Fruit fly (Drosophila melanogaster) whole organism, adult: Measurements from ENCODE around the gene CG17633.

ENCODE experiments used
- CG11617 ChIP-seq: fragments of 200-800 bp; sonication (Bioruptor generic); optimal IDR thresholded peaks from 2 replicates; lab custom pipeline; 2017; ENCODE audit warnings: mild to moderate bottlenecking, missing biosample characterization, missing genetic modification reagents, missing genetic modification characterization
- CG12768 ChIP-seq: fragments of 200-800 bp; sonication (Bioruptor generic); optimal IDR thresholded peaks from 2 replicates; lab custom pipeline; 2017; ENCODE audit warnings: missing biosample characterization, missing genetic modification characterization, mild to moderate bottlenecking, moderate library complexity, missing genetic modification reagents
- CG14711 ChIP-seq: fragments of 200-800 bp; sonication (Bioruptor generic); optimal IDR thresholded peaks from 2 replicates; lab custom pipeline; 2018; ENCODE audit warnings: missing biosample characterization, mild to moderate bottlenecking, missing genetic modification characterization, moderate library complexity
- CG1620 ChIP-seq: fragments of 200-800 bp; sonication (Bioruptor generic); optimal IDR thresholded peaks from 2 replicates; lab custom pipeline; 2016; ENCODE audit warnings: missing biosample characterization, missing genetic modification characterization
- CG33017 ChIP-seq: fragments of 200-800 bp; sonication (Bioruptor generic); optimal IDR thresholded peaks from 2 replicates; lab custom pipeline; 2018; ENCODE audit warnings: missing biosample characterization, mild to moderate bottlenecking, missing genetic modification characterization, moderate library complexity
- CG5204 ChIP-seq: fragments of 200-800 bp; sonication (Bioruptor generic); optimal IDR thresholded peaks from 2 replicates; lab custom pipeline; 2016; ENCODE audit warnings: missing biosample characterization, missing genetic modification characterization
- CG7045 ChIP-seq: fragments of 200-800 bp; sonication (Bioruptor generic); optimal IDR thresholded peaks from 2 replicates; lab custom pipeline; 2017; ENCODE audit warnings: missing biosample characterization, mild to moderate bottlenecking, missing genetic modification characterization
- CG7101 ChIP-seq: fragments of 200-800 bp; sonication (Bioruptor generic); optimal IDR thresholded peaks from 2 replicates; lab custom pipeline; 2018; ENCODE audit warnings: missing biosample characterization, mild to moderate bottlenecking, missing genetic modification characterization, moderate library complexity
- Clk ChIP-seq: fragments of 200-800 bp; sonication (Bioruptor generic); optimal IDR thresholded peaks from 2 replicates; lab custom pipeline; 2017; ENCODE audit warnings: missing biosample characterization, missing genetic modification characterization
- Crg-1 ChIP-seq: fragments of 200-800 bp; sonication (Bioruptor generic); optimal IDR thresholded peaks from 2 replicates; lab custom pipeline; 2016; ENCODE audit warnings: missing biosample characterization, missing genetic modification characterization
- Hr96 ChIP-seq: fragments of 200-800 bp; sonication (Bioruptor generic); optimal IDR thresholded peaks from 2 replicates; lab custom pipeline; 2016; ENCODE audit warnings: missing biosample characterization, missing genetic modification characterization
- Mnt ChIP-seq: fragments of 200-800 bp; sonication (Bioruptor generic); optimal IDR thresholded peaks from 2 replicates; lab custom pipeline; 2016; ENCODE audit warnings: missing biosample characterization, mild to moderate bottlenecking, missing genetic modification characterization
- bab1 ChIP-seq: fragments of 200-800 bp; sonication (Bioruptor generic); optimal IDR thresholded peaks from 3 replicates; lab custom pipeline; 2019; ENCODE audit warnings: missing biosample characterization, mild to moderate bottlenecking, missing genetic modification characterization, moderate library complexity
- cic ChIP-seq: fragments of 200-800 bp; sonication (Bioruptor generic); optimal IDR thresholded peaks from 2 replicates; lab custom pipeline; 2017; ENCODE audit warnings: missing biosample characterization, mild to moderate bottlenecking, missing genetic modification characterization, moderate library complexity
- cnc ChIP-seq, 2 experiments: fragments of >200 bp; optimal IDR thresholded peaks; 2 replicates each; lab custom pipeline; 2017
- kay ChIP-seq: fragments of 200-800 bp; sonication (Bioruptor generic); peaks from one replicate; lab custom pipeline; 2016; ENCODE audit warnings: missing biosample characterization, missing genetic modification characterization, borderline replicate concordance
- ovo ChIP-seq: fragments of 200-800 bp; sonication (Bioruptor generic); optimal IDR thresholded peaks from 2 replicates; lab custom pipeline; 2016; ENCODE audit warnings: missing biosample characterization, missing genetic modification characterization
- pad ChIP-seq: fragments of 200-800 bp; sonication (Bioruptor generic); optimal IDR thresholded peaks from 3 replicates; lab custom pipeline; 2017; ENCODE audit warnings: missing biosample characterization, missing genetic modification characterization, mild to moderate bottlenecking, moderate library complexity, missing genetic modification reagents
- tj ChIP-seq: fragments of 200-800 bp; sonication (Bioruptor generic); optimal IDR thresholded peaks from 3 replicates; lab custom pipeline; 2017; ENCODE audit warnings: missing biosample characterization, mild to moderate bottlenecking, missing genetic modification characterization, moderate library complexity
- toe ChIP-seq: fragments of 200-800 bp; sonication (Bioruptor generic); optimal IDR thresholded peaks from 2 replicates; lab custom pipeline; 2016; ENCODE audit warnings: missing biosample characterization, missing genetic modification characterization

The CG17633 gene

DNA sequence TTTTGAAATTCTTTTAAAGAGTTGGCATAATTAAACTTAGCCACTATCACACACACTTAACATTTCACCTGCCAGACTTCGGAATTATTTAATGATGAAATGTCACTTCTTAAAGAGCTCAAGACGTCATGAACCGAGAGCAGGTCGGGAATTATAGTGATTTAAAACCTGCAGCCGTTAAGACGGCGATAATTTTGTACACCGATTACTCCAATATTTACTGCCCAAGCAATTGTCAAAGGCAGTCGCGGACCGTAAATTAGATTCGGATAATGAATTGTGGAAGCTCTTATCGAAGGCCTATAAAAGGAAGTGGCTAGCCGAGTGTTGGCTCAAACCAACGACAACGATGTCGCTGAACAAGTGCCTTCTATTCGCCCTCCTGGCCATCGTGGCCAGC lies at the start of gene CG17633:
CG17633 (plus strand) TSS at position 326 of the 400 bp plus-strand sequence.
- TF ChIP-seq Hr96, result no peak
- no peak for TF ChIP-seq Mnt
- no peak for TF ChIP-seq cnc (optimal IDR thresholded peaks at IDR 0.05; lab: Kevin White, UChicago)
- TF ChIP-seq CG1620 (GFP tag; lab: Kevin White, UChicago), result no peak
- TF ChIP-seq Clk (GFP tag; lab: Kevin White, UChicago), result no peak
- TF ChIP-seq CG33017, result no peak
- no peak for TF ChIP-seq pad
- no peak for TF ChIP-seq CG7101
- TF ChIP-seq toe (GFP tag; lab: Kevin White, UChicago), result no peak
- TF ChIP-seq CG12768 (GFP tag; lab: Kevin White, UChicago), result no peak
- TF ChIP-seq bab1, result no peak
- no peak for TF ChIP-seq ovo (GFP tag; lab: Kevin White, UChicago)
- TF ChIP-seq Crg-1, result no peak

dm6 chr2L:9728791-9729190 lies 40.1 kb upstream of the CG17633 start:
- no peak for TF ChIP-seq CG33017
- TF ChIP-seq cic, result peak; percentile 84
- TF ChIP-seq cnc (optimal IDR thresholded peaks at IDR 0.05; lab: Kevin White, UChicago), result peak in 1 of 2 experiments; percentile 63

DNA sequence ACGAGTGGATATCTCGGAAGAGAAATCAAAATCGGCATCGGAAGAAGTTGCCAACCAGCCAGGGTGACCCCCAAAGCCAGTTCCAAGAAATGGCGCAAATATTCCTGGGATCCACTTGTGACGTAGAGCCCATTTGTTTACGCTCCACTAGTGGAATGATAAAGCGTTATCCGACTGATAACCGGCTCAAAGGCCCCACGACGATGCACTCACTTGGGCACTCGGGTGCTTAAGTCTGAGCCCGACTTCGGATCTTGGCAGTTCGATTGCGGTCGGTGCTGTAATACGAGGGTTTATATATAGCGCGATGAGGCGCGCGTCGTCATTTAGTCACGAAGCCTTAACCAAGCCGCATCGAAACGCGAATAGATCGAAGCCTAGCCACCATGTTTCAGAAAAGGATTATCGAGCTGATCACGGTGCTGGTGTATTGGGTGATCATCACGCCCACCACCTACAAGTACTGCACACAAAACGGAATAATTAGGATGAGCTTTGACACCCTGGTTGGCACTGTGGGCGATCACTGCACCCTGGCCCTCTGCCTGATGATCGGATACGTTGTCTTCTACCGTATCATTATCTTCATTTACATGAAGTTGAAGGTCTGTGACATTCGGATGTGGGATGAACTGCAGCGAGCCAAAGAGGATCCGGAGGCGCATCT lies 39.1 kb upstream of the CG17633 start, which contains the start of gene CG13116:
CG13116 (plus strand) TSS at position 323 of the 667 bp plus-strand sequence.
- TF ChIP-seq cnc (optimal IDR thresholded peaks at IDR 0.05; lab: Kevin White, UChicago), result no peak
- peak; percentile 12 for TF ChIP-seq CG12768 (GFP tag; lab: Kevin White, UChicago)
- no peak for TF ChIP-seq toe (GFP tag; lab: Kevin White, UChicago)

dm6 chr2L:9731269-9731668 lies 37.6 kb upstream of the CG17633 start:
- TF ChIP-seq Mnt (no peak), CG12768 (GFP tag; lab: Kevin White, UChicago) (no peak), cnc (optimal IDR thresholded peaks at IDR 0.05; lab: Kevin White, UChicago) (no peak), Hr96 (no peak), kay (GFP tag; lab: Kevin White, UChicago) (no peak), ovo (GFP tag; lab: Kevin White, UChicago) (no peak), tj (no peak), CG7045 (GFP tag; lab: Kevin White, UChicago) (no peak), CG11617 (no peak), CG14711 (tag; lab: Kevin White, UChicago) (no peak), Crg-1 (no peak), CG7101 (no peak)

DNA sequence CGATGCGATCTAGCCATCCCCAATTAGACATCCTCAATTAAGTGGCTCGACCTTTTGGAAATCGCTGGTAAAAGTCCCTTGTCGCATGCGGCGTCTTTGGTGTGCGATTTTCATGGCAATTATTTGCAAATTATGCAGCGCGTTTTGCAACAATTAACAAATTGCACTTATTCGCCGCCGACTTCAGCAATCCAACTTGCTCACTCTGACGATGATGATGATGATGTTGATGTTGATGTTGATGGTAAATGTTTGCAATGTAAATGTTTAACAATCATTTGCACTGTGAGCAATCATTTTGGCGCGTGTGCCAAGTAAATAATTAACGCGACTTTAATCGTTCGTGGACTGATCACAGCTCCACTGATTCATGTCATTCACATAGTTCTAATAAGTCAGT lies 34.7 kb upstream of the CG17633 start:
- TF ChIP-seq cnc (optimal IDR thresholded peaks at IDR 0.05; lab: Kevin White, UChicago) (no peak), cic (no peak), Mnt (no peak), CG33017 (no peak), Clk (GFP tag; lab: Kevin White, UChicago) (no peak), toe (GFP tag; lab: Kevin White, UChicago) (no peak), CG11617 (no peak), CG7101 (no peak), Hr96 (no peak), bab1 (no peak), Crg-1 (no peak), CG7045 (GFP tag; lab: Kevin White, UChicago) (no peak), CG5204 (GFP tag; lab: Kevin White, UChicago) (no peak), pad (no peak)

DNA sequence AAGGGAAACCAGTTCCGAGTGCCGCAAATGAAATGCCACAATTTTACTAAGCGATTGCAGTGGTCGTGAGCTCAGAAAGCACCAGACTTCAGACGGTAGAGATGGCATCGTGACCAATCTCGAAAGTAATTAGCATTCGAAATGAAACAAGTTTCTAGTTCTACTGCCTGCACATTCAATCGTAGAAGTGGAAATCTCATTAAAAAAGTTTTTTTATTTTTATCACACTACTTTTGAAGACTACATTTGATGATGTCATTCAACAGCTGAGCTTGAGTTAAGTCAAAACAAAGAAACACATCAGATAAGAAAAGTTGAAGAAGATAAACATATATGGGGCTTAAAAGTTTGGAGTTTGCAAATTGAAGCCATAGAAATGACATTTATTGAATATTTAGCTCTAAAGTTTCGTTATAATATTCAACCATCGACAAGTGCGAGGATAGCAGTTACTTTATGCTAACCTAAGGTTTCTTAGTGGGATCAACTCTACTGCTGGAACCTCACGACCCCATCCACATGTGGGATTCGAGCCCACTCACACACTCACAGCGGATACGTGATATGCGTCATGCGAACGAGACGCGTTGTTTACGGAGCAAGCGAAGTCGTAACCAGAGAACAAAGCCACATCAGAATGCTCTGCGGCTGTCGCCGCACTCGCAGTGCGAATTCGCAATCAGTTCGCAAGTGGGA lies 32.7 kb upstream of the CG17633 start, which contains the start of gene CG13117:
CG13117 (plus strand) TSS at position 646 of the 696 bp plus-strand sequence.
- TF ChIP-seq kay (GFP tag; lab: Kevin White, UChicago) (peak; percentile 85), tj (no peak)

- no peak for TF ChIP-seq Clk (GFP tag; lab: Kevin White, UChicago)
- peak; percentile 52 for TF ChIP-seq kay (GFP tag; lab: Kevin White, UChicago)
These were observed 31.5 kb upstream of the CG17633 start for dm6 chr2L:9737360-9737759.

DNA sequence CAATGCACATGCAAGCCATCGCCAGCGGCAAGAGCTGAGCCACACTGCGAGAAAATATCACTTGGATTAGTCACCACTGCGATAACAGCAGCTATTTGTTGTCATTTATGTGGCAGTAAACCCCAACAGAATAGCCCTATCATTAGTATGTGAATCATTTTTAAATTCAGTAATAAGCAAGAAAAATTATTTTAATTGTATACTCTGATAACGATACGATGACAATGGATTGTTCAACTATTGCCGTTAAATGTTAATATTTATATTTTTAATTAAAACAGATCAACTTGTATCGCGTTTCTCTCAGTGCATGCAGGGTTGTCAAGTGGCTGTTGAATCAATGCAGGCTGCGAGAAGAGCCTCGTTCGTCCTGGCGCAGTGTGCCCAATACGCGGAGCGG lies 31.1 kb upstream of the CG17633 start:
- TF ChIP-seq CG7045 (GFP tag; lab: Kevin White, UChicago) (peak; percentile 34), CG11617 (no peak), cnc (optimal IDR thresholded peaks at IDR 0.05; lab: Kevin White, UChicago) (no peak), kay (GFP tag; lab: Kevin White, UChicago) (no peak), Clk (GFP tag; lab: Kevin White, UChicago) (no peak), CG5204 (GFP tag; lab: Kevin White, UChicago) (peak; percentile 21), Crg-1 (no peak), bab1 (no peak), Hr96 (no peak), pad (no peak), CG14711 (tag; lab: Kevin White, UChicago) (no peak), CG12768 (GFP tag; lab: Kevin White, UChicago) (no peak), CG1620 (GFP tag; lab: Kevin White, UChicago) (no peak), cic (no peak), tj (no peak), CG33017 (peak; percentile 15), Mnt (no peak), CG7101 (peak; percentile 18), toe (GFP tag; lab: Kevin White, UChicago) (peak; percentile 16), ovo (GFP tag; lab: Kevin White, UChicago) (no peak)
